Worm (Caenorhabditis elegans) whole organism, young adult: ENCODE data around the gene Y17D7B.2.

Experiments used
- Y53G8AR.9 ChIP-seq: fragments of 200-800 bp; sonication (Bioruptor generic); conservative IDR thresholded peaks from 2 replicates; pipeline ENCODE4 v1.3.6; 2022; ENCODE audit warnings: missing genetic modification reagents, missing genetic modification characterization, missing compliant biosample characterization
- ZK185.1 ChIP-seq: sonication (generic microtip); optimal IDR thresholded peaks from 2 replicates; lab custom pipeline; 2016; ENCODE audit warnings: mild to moderate bottlenecking, missing genetic modification characterization, missing compliant biosample characterization; ENCODE audit not compliant: poor library complexity, severe bottlenecking
- ceh-58 ChIP-seq: fragments of 200-800 bp; sonication (Bioruptor generic); IDR thresholded peaks from 2 replicates; pipeline ENCODE4 v1.3.6; 2022; ENCODE audit warnings: missing genetic modification characterization, missing compliant biosample characterization
- dox-1 ChIP-seq: fragments of 200-800 bp; sonication (Bioruptor generic); IDR thresholded peaks from 2 replicates; pipeline ENCODE4 v1.3.6; 2022; ENCODE audit warnings: missing genetic modification reagents, missing genetic modification characterization, missing compliant biosample characterization
- him-1 ChIP-seq: sonication (generic microtip); optimal IDR thresholded peaks from 2 replicates; lab custom pipeline; 2016; ENCODE audit warnings: missing genotype, missing genetic modification reagents, missing genetic modification characterization, missing compliant biosample characterization
- madf-8 ChIP-seq: fragments of 200-800 bp; sonication (Bioruptor generic); conservative IDR thresholded peaks from 2 replicates; pipeline ENCODE4 v1.3.6; 2022; ENCODE audit warnings: missing genetic modification reagents, missing genetic modification characterization, missing compliant biosample characterization
- mxl-1 ChIP-seq: sonication (generic microtip); optimal IDR thresholded peaks from 2 replicates; lab custom pipeline; 2016; ENCODE audit warnings: missing genetic modification characterization, missing compliant biosample characterization
- nfya-1 ChIP-seq: sonication (generic microtip); optimal IDR thresholded peaks from 2 replicates; lab custom pipeline; 2017; ENCODE audit warnings: antibody characterized with exemption, missing compliant biosample characterization, missing genetic modification characterization, borderline replicate concordance; ENCODE audit not compliant: insufficient read depth
- snpc-4 ChIP-seq, 5 experiments: fragments of 150-350 bp in 1 of 5; sonication (generic microtip) in 4 of 5; optimal IDR thresholded peaks; 2 replicates each; lab custom pipeline; 2014 to 2018; ENCODE audit warnings: missing genetic modification characterization in 5 of 5, missing biosample characterization in 3 of 5, antibody characterized with exemption in 2 of 5, mild to moderate bottlenecking in 2 of 5, missing compliant biosample characterization in 2 of 5, missing genotype in 2 of 5, moderate library complexity in 2 of 5, missing genetic modification reagents in 1 of 5
- ztf-25 ChIP-seq: fragments of 200-800 bp; sonication (Bioruptor generic); IDR thresholded peaks from 2 replicates; pipeline ENCODE4 v1.3.6; 2022; ENCODE audit warnings: missing genetic modification reagents, missing genetic modification characterization, missing compliant biosample characterization
- ztf-3 ChIP-seq: fragments of 200-800 bp; sonication (Bioruptor generic); optimal IDR thresholded peaks from 2 replicates; lab custom pipeline; 2018; ENCODE audit warnings: mild to moderate bottlenecking, missing genetic modification characterization, missing compliant biosample characterization

ce11 chrV:18750445-18750844, 37.1 kb upstream of the Y17D7B.2 start, which contains the start of the genes F11D11.21 and F11D11.12:
- no peak for TF ChIP-seq snpc-4 (GFP tag; optimal IDR thresholded peaks at IDR 0.05; lab: Kevin White, UChicago)
- TF ChIP-seq snpc-4 (tag; optimal IDR thresholded peaks at IDR 0.05; lab: Kevin White, UChicago), result no peak
- no peak for TF ChIP-seq ztf-3
- TF ChIP-seq mxl-1 (tag; lab: Kevin White, UChicago), result no peak
- no peak for TF ChIP-seq dox-1 (GFP tag; lab: Robert Waterston, UW)
- TF ChIP-seq ZK185.1 (tag; lab: Kevin White, UChicago), result no peak
- TF ChIP-seq ceh-58, result no peak
- TF ChIP-seq him-1, result no peak
- no peak for TF ChIP-seq madf-8 (GFP tag; lab: Robert Waterston, UW)
- no peak for TF ChIP-seq ztf-25 (GFP tag; lab: Robert Waterston, UW)
- no peak for TF ChIP-seq nfya-1 (tag; lab: Kevin White, UChicago)
- no peak for TF ChIP-seq Y53G8AR.9 (GFP tag; lab: Robert Waterston, UW)
